Fruit fly (Drosophila melanogaster) whole organism, embryonic: ENCODE data around the gene scpr-B.

Experiments used
- BEAF-32 ChIP-seq: fragments of 200-800 bp; sonication (Bioruptor generic); optimal IDR thresholded peaks from 3 replicates; lab custom pipeline; 2017; ENCODE audit warnings: missing biosample characterization, missing genetic modification characterization, mild to moderate bottlenecking, moderate library complexity, missing genetic modification reagents
- CG11560 ChIP-seq: fragments of 200-800 bp; sonication (Bioruptor generic); IDR thresholded peaks from 3 replicates; pipeline ENCODE4 v1.3.6; 2022; ENCODE audit warnings: missing biosample characterization, missing genetic modification characterization
- CG12659 ChIP-seq: fragments of 200-800 bp; sonication (Bioruptor generic); optimal IDR thresholded peaks from 3 replicates; lab custom pipeline; 2017; ENCODE audit warnings: mild to moderate bottlenecking, missing biosample characterization, missing genetic modification reagents, missing genetic modification characterization
- CG13296 ChIP-seq: fragments of 200-800 bp; sonication (Bioruptor generic); optimal IDR thresholded peaks from 3 replicates; lab custom pipeline; 2018; ENCODE audit warnings: missing biosample characterization, mild to moderate bottlenecking, missing genetic modification characterization
- CG18764 ChIP-seq: fragments of 200-800 bp; sonication (Bioruptor generic); optimal IDR thresholded peaks from 3 replicates; lab custom pipeline; 2016; ENCODE audit warnings: missing biosample characterization, missing genetic modification characterization
- CG32772 ChIP-seq: fragments of 200-800 bp; sonication (Bioruptor generic); IDR thresholded peaks from 2 replicates; pipeline ENCODE4 v1.3.6; 2022; ENCODE audit warnings: missing biosample characterization, missing genetic modification characterization
- CG3281 ChIP-seq: fragments of 200-800 bp; sonication (Bioruptor generic); optimal IDR thresholded peaks from 3 replicates; lab custom pipeline; 2017; ENCODE audit warnings: missing biosample characterization, mild to moderate bottlenecking, missing genetic modification characterization
- CG3995 ChIP-seq: fragments of 200-800 bp; sonication (Bioruptor generic); optimal IDR thresholded peaks from 3 replicates; lab custom pipeline; 2016; ENCODE audit warnings: missing biosample characterization, missing genetic modification characterization
- CG4730 ChIP-seq: fragments of 200-800 bp; sonication (Bioruptor generic); IDR thresholded peaks from 2 replicates; pipeline ENCODE4 v1.3.6; 2022; ENCODE audit warnings: missing biosample characterization, missing genetic modification characterization
- CG5180 ChIP-seq: fragments of 200-800 bp; sonication (Bioruptor generic); optimal IDR thresholded peaks from 3 replicates; lab custom pipeline; 2017; ENCODE audit warnings: missing biosample characterization, missing genetic modification characterization, mild to moderate bottlenecking, moderate library complexity, missing genetic modification reagents
- CG6689 ChIP-seq: fragments of 200-800 bp; sonication (Bioruptor generic); IDR thresholded peaks from 2 replicates; pipeline ENCODE4 v1.3.6; 2022; ENCODE audit warnings: missing biosample characterization, missing genetic modification characterization
- CG6854 ChIP-seq: fragments of 200-800 bp; sonication (Bioruptor generic); optimal IDR thresholded peaks from 3 replicates; lab custom pipeline; 2017; ENCODE audit warnings: missing biosample characterization, mild to moderate bottlenecking, missing genetic modification characterization
- CG9437 ChIP-seq: fragments of 200-800 bp; sonication (Bioruptor generic); optimal IDR thresholded peaks from 2 replicates; lab custom pipeline; 2018; ENCODE audit warnings: missing biosample characterization, mild to moderate bottlenecking, missing genetic modification characterization
- CG9727 ChIP-seq: fragments of 200-800 bp; sonication (Bioruptor generic); optimal IDR thresholded peaks from 3 replicates; lab custom pipeline; 2017; ENCODE audit warnings: missing biosample characterization, mild to moderate bottlenecking, missing genetic modification characterization
- CG9817 ChIP-seq: fragments of 200-800 bp; sonication (Bioruptor generic); optimal IDR thresholded peaks from 2 replicates; lab custom pipeline; 2018; ENCODE audit warnings: missing biosample characterization, mild to moderate bottlenecking, missing genetic modification characterization, moderate library complexity
- Dbx ChIP-seq: fragments of 200-800 bp; sonication (Bioruptor generic); IDR thresholded peaks from 3 replicates; pipeline ENCODE4 v1.3.6; 2022; ENCODE audit warnings: missing biosample characterization, missing genetic modification characterization
- Dip3 ChIP-seq: fragments of 200-800 bp; sonication (Bioruptor generic); optimal IDR thresholded peaks from 3 replicates; lab custom pipeline; 2016; ENCODE audit warnings: missing biosample characterization, missing genetic modification characterization
- Dref ChIP-seq: fragments of 200-800 bp; sonication (Bioruptor generic); IDR thresholded peaks from 2 replicates; pipeline ENCODE4 v1.3.6; 2022; ENCODE audit warnings: missing biosample characterization, missing genetic modification characterization
- Ets97D ChIP-seq: fragments of 200-800 bp; sonication (Bioruptor generic); optimal IDR thresholded peaks from 3 replicates; lab custom pipeline; 2016; ENCODE audit warnings: missing biosample characterization, missing genetic modification characterization
- Fer1 ChIP-seq: fragments of 200-800 bp; sonication (Bioruptor generic); optimal IDR thresholded peaks from 2 replicates; lab custom pipeline; 2017; ENCODE audit warnings: missing biosample characterization, mild to moderate bottlenecking, missing genetic modification characterization
- HHEX ChIP-seq: fragments of 200-800 bp; sonication (Bioruptor generic); optimal IDR thresholded peaks from 3 replicates; lab custom pipeline; 2017; ENCODE audit warnings: missing biosample characterization, mild to moderate bottlenecking, missing genetic modification characterization, missing genetic modification reagents
- Hand ChIP-seq: fragments of 200-800 bp; sonication (Bioruptor generic); optimal IDR thresholded peaks from 2 replicates; lab custom pipeline; 2017; ENCODE audit warnings: mild to moderate bottlenecking, missing biosample characterization, missing genetic modification reagents, missing genetic modification characterization
- Meics ChIP-seq: fragments of 200-800 bp; sonication (Bioruptor generic); optimal IDR thresholded peaks from 2 replicates; lab custom pipeline; 2017; ENCODE audit warnings: missing biosample characterization, mild to moderate bottlenecking, missing genetic modification characterization
- NC2β ChIP-seq: fragments of 200-800 bp; sonication (Bioruptor generic); optimal IDR thresholded peaks from 2 replicates; lab custom pipeline; 2016; ENCODE audit warnings: missing biosample characterization, missing genetic modification characterization
- Rfx ChIP-seq: fragments of 200-800 bp; sonication (Bioruptor generic); IDR thresholded peaks from 2 replicates; pipeline ENCODE4 v1.3.6; 2022; ENCODE audit warnings: missing biosample characterization, missing genetic modification characterization
- Sin3A ChIP-seq: fragments of >200 bp; optimal IDR thresholded peaks from 2 replicates; lab custom pipeline; 2018
- Sry-δ ChIP-seq: fragments of 200-800 bp; sonication (Bioruptor generic); optimal IDR thresholded peaks from 2 replicates; lab custom pipeline; 2016; ENCODE audit warnings: missing biosample characterization, missing genetic modification characterization
- ab ChIP-seq: fragments of 200-800 bp; sonication (Bioruptor generic); optimal IDR thresholded peaks from 2 replicates; lab custom pipeline; 2016; ENCODE audit warnings: missing biosample characterization, missing genetic modification characterization
- az2 ChIP-seq: fragments of 200-800 bp; sonication (Bioruptor generic); optimal IDR thresholded peaks from 3 replicates; lab custom pipeline; 2016; ENCODE audit warnings: missing biosample characterization, missing genetic modification characterization
- chif ChIP-seq, 2 experiments: fragments of 200-800 bp; sonication (Bioruptor generic); optimal IDR thresholded peaks; 3 replicates each; lab custom pipeline; 2016; ENCODE audit warnings: missing biosample characterization in 2 of 2, missing genetic modification characterization in 2 of 2
- danr ChIP-seq: fragments of 200-800 bp; sonication (Bioruptor generic); IDR thresholded peaks from 2 replicates; pipeline ENCODE4 v1.3.6; 2022; ENCODE audit warnings: missing biosample characterization, missing genetic modification characterization
- dm ChIP-seq: fragments of 200-800 bp; sonication (Bioruptor generic); optimal IDR thresholded peaks from 3 replicates; lab custom pipeline; 2016; ENCODE audit warnings: missing biosample characterization, missing genetic modification characterization
- dpn ChIP-seq, 2 experiments: fragments of 200-800 bp; sonication (Bioruptor generic); optimal IDR thresholded peaks; 3 replicates each; lab custom pipeline; 2016; ENCODE audit warnings: missing biosample characterization in 2 of 2, missing genetic modification characterization in 2 of 2
- esg ChIP-seq: fragments of 200-800 bp; sonication (Bioruptor generic); conservative IDR thresholded peaks from 2 replicates; pipeline ENCODE4 v1.3.6; 2022; ENCODE audit warnings: missing biosample characterization, missing genetic modification characterization
- grn ChIP-seq: fragments of 200-800 bp; sonication (Bioruptor generic); optimal IDR thresholded peaks from 3 replicates; lab custom pipeline; 2017; ENCODE audit warnings: missing biosample characterization, missing genetic modification characterization
- gsb-n ChIP-seq: fragments of 200-800 bp; sonication (Bioruptor generic); optimal IDR thresholded peaks from 3 replicates; lab custom pipeline; 2018; ENCODE audit warnings: missing biosample characterization, mild to moderate bottlenecking, missing genetic modification characterization
- hkb ChIP-seq, 2 experiments: fragments of 200-800 bp in 1 of 2; fragments of >200 bp in 1 of 2; sonication (Bioruptor generic) in 1 of 2; IDR thresholded peaks in 1 of 2; optimal IDR thresholded peaks in 1 of 2; 2 replicates each; pipeline versions ENCODE4 v1.3.6 to Lab custom; 2017 to 2022; ENCODE audit warnings: missing biosample characterization in 1 of 2, missing genetic modification characterization in 1 of 2
- lola ChIP-seq, 3 experiments: fragments of >200 bp in 2 of 3; fragments of 200-800 bp in 1 of 3; sonication (Bioruptor generic) in 1 of 3; optimal IDR thresholded peaks; 2 replicates each; lab custom pipeline; 2017 to 2019; ENCODE audit warnings: missing biosample characterization in 3 of 3, missing genetic modification characterization in 3 of 3, mild to moderate bottlenecking in 1 of 3, moderate library complexity in 1 of 3
- mirr ChIP-seq: fragments of 200-800 bp; sonication (Bioruptor generic); optimal IDR thresholded peaks from 3 replicates; lab custom pipeline; 2018; ENCODE audit warnings: missing biosample characterization, mild to moderate bottlenecking, missing genetic modification characterization
- nerfin-1 ChIP-seq: fragments of 200-800 bp; sonication (Bioruptor generic); optimal IDR thresholded peaks from 3 replicates; lab custom pipeline; 2019; ENCODE audit warnings: missing biosample characterization, mild to moderate bottlenecking, missing genetic modification characterization, moderate library complexity
- nerfin-2 ChIP-seq: fragments of 200-800 bp; sonication (Bioruptor generic); IDR thresholded peaks from 2 replicates; pipeline ENCODE4 v1.3.6; 2022; ENCODE audit warnings: missing biosample characterization, missing genetic modification characterization; ENCODE audit not compliant: partially characterized antibody
- onecut ChIP-seq: fragments of 200-800 bp; sonication (Bioruptor generic); IDR thresholded peaks from 2 replicates; pipeline ENCODE4 v1.3.6; 2022; ENCODE audit warnings: missing biosample characterization, missing genetic modification characterization
- p53 ChIP-seq: fragments of 200-800 bp; sonication (Bioruptor generic); optimal IDR thresholded peaks from 2 replicates; lab custom pipeline; 2016; ENCODE audit warnings: missing biosample characterization, missing genetic modification characterization
- pum ChIP-seq: fragments of 200-800 bp; sonication (Bioruptor generic); optimal IDR thresholded peaks from 2 replicates; lab custom pipeline; 2016; ENCODE audit warnings: missing biosample characterization, missing genetic modification characterization
- tio ChIP-seq: fragments of 200-800 bp; sonication (Bioruptor generic); optimal IDR thresholded peaks from 2 replicates; lab custom pipeline; 2017; ENCODE audit warnings: missing biosample characterization, missing genetic modification characterization, inconsistent platforms
- tll ChIP-seq, 2 experiments: fragments of 200-800 bp in 1 of 2; fragments of >200 bp in 1 of 2; sonication (Bioruptor generic) in 1 of 2; optimal IDR thresholded peaks; 2 replicates each; lab custom pipeline; 2017 to 2019; ENCODE audit warnings: missing biosample characterization in 2 of 2, missing genetic modification characterization in 2 of 2, mild to moderate bottlenecking in 1 of 2, moderate library complexity in 1 of 2
- tup ChIP-seq: fragments of 200-800 bp; sonication (Bioruptor generic); optimal IDR thresholded peaks from 2 replicates; lab custom pipeline; 2016; ENCODE audit warnings: missing biosample characterization, mild to moderate bottlenecking, missing genetic modification characterization, moderate library complexity
- unpg ChIP-seq: fragments of 200-800 bp; sonication (Bioruptor generic); optimal IDR thresholded peaks from 3 replicates; lab custom pipeline; 2018; ENCODE audit warnings: missing biosample characterization, mild to moderate bottlenecking, missing genetic modification characterization, moderate library complexity
- zen ChIP-seq: fragments of 200-800 bp; sonication (Bioruptor generic); optimal IDR thresholded peaks from 3 replicates; lab custom pipeline; 2018; ENCODE audit warnings: missing biosample characterization, mild to moderate bottlenecking, missing genetic modification characterization, moderate library complexity

scpr-B gene

dm6 chr3R:11243057-11243740 is 2.4 kb upstream of the scpr-B start (continued):
- TF ChIP-seq mirr (GFP tag; lab: Kevin White, UChicago) (peak; percentile 47), p53 (GFP tag; lab: Kevin White, UChicago) (no peak), CG4730 (GFP tag; lab: Robert Waterston, UW) (no peak), CG3281 (GFP tag; lab: Kevin White, UChicago) (peak; percentile 79), HHEX (GFP tag; lab: Kevin White, UChicago) (peak; percentile 38), NC2β (GFP tag; lab: Kevin White, UChicago) (no peak), CG5180 (GFP tag; lab: Kevin White, UChicago) (peak; percentile 29), CG11560 (no peak), Dbx (no peak), gsb-n (tag; lab: Kevin White, UChicago) (no peak), Sin3A (lab: Kevin White, UChicago) (no peak), CG6854 (GFP tag; lab: Kevin White, UChicago) (peak; percentile 60), Fer1 (GFP tag; lab: Kevin White, UChicago) (peak; percentile 77), esg (GFP tag; lab: Robert Waterston, UW) (no peak), Ets97D (GFP tag; lab: Kevin White, UChicago) (peak; percentile 1), lola (GFP tag; optimal IDR thresholded peaks at IDR 0.05; lab: Kevin White, UChicago) (no peak), az2 (no peak), ab (GFP tag; lab: Kevin White, UChicago) (no peak), chif (GFP tag; optimal IDR thresholded peaks at IDR 0.05; lab: Kevin White, UChicago) (no peak), CG9817 (no peak), grn (peak; percentile 5), tio (GFP tag; lab: Kevin White, UChicago) (no peak), CG9437 (no peak), CG3995 (GFP tag; lab: Kevin White, UChicago) (no peak), Sry-δ (GFP tag; lab: Kevin White, UChicago) (no peak), Meics (peak; percentile 64), Rfx (GFP tag; lab: Robert Waterston, UW) (peak; percentile 66), dpn (GFP tag; optimal IDR thresholded peaks at IDR 0.05; lab: Kevin White, UChicago) (no peak), CG32772 (GFP tag; lab: Robert Waterston, UW) (no peak), CG9727 (GFP tag; lab: Kevin White, UChicago) (peak; percentile 59), Dip3 (no peak), CG18764 (GFP tag; lab: Kevin White, UChicago) (no peak), zen (tag; lab: Kevin White, UChicago) (peak; percentile 6), tll (GFP tag; optimal IDR thresholded peaks at IDR 0.05; lab: Kevin White, UChicago) (no peak), Dref (GFP tag; lab: Robert Waterston, UW) (no peak), CG13296 (GFP tag; lab: Kevin White, UChicago) (peak; percentile 77), hkb (optimal IDR thresholded peaks at IDR 0.05; lab: Kevin White, UChicago) (no peak), hkb (GFP tag; IDR thresholded peaks at IDR 0.05; lab: Robert Waterston, UW) (peak; percentile 58; the same call in 1 of the 2 replicates), tup (no peak), nerfin-2 (no peak), CG12659 (no peak), Hand (GFP tag; lab: Kevin White, UChicago) (no peak), dm (GFP tag; lab: Kevin White, UChicago) (no peak), BEAF-32 (GFP tag; lab: Kevin White, UChicago) (no peak), nerfin-1 (tag; lab: Kevin White, UChicago) (no peak), unpg (GFP tag; lab: Kevin White, UChicago) (peak; percentile 56), CG6689 (peak; percentile 44; the same call in 1 of the 2 replicates), pum (GFP tag; lab: Kevin White, UChicago) (no peak), danr (GFP tag; lab: Robert Waterston, UW) (no peak), onecut (no peak)
